Worm (Caenorhabditis elegans) whole organism, mixed stage, embryonic: ENCODE measurements around the gene pmp-3.

ENCODE experiments used
- bed-3 ChIP-seq: fragments of 200-800 bp; sonication (Bioruptor generic); optimal IDR thresholded peaks from 3 replicates; lab custom pipeline; 2018; ENCODE audit warnings: mild to moderate bottlenecking, missing genetic modification characterization, moderate library complexity, missing compliant biosample characterization
- blmp-1 ChIP-seq: fragments of 150-350 bp; optimal IDR thresholded peaks from 2 replicates; lab custom pipeline; 2014; ENCODE audit warnings: missing biosample characterization, missing genetic modification characterization
- ceh-39 ChIP-seq: fragments of 150-350 bp; optimal IDR thresholded peaks from 2 replicates; lab custom pipeline; 2014; ENCODE audit warnings: missing biosample characterization, missing genetic modification characterization
- ceh-83 ChIP-seq: fragments of 200-800 bp; sonication (Bioruptor generic); optimal IDR thresholded peaks from 2 replicates; lab custom pipeline; 2018; ENCODE audit warnings: mild to moderate bottlenecking, missing genetic modification characterization, missing compliant biosample characterization
- cnd-1 ChIP-seq: fragments of 200-800 bp; sonication (Bioruptor generic); optimal IDR thresholded peaks from 2 replicates; lab custom pipeline; 2018; ENCODE audit warnings: mild to moderate bottlenecking, missing genetic modification characterization, missing compliant biosample characterization
- drap-1 ChIP-seq: fragments of 200-800 bp; sonication (Bioruptor generic); optimal IDR thresholded peaks from 3 replicates; lab custom pipeline; 2018; ENCODE audit warnings: mild to moderate bottlenecking, missing genetic modification characterization, missing compliant biosample characterization
- elt-3 ChIP-seq: fragments of 150-350 bp; optimal IDR thresholded peaks from 2 replicates; lab custom pipeline; 2014; ENCODE audit warnings: missing biosample characterization, missing genetic modification characterization
- flh-1 ChIP-seq: fragments of 200-800 bp; sonication (Bioruptor generic); optimal IDR thresholded peaks from 2 replicates; lab custom pipeline; 2018; ENCODE audit warnings: mild to moderate bottlenecking, missing genetic modification characterization, moderate library complexity, missing compliant biosample characterization
- ham-2 ChIP-seq: fragments of 200-800 bp; sonication (Bioruptor generic); optimal IDR thresholded peaks from 2 replicates; lab custom pipeline; 2018; ENCODE audit warnings: mild to moderate bottlenecking, missing genetic modification characterization, missing compliant biosample characterization
- hlh-1 ChIP-seq: fragments of 150-350 bp; optimal IDR thresholded peaks from 2 replicates; lab custom pipeline; 2014; ENCODE audit warnings: missing biosample characterization, missing genetic modification reagents, missing genetic modification characterization
- lsy-2 ChIP-seq: fragments of 150-350 bp; optimal IDR thresholded peaks from 2 replicates; lab custom pipeline; 2014; ENCODE audit warnings: missing biosample characterization, missing genetic modification characterization
- mab-5 ChIP-seq: fragments of 150-350 bp; optimal IDR thresholded peaks from 2 replicates; lab custom pipeline; 2014; ENCODE audit warnings: missing biosample characterization, missing genetic modification characterization
- mep-1 ChIP-seq: fragments of 150-350 bp; optimal IDR thresholded peaks from 2 replicates; lab custom pipeline; 2017; ENCODE audit warnings: missing biosample characterization, missing genetic modification reagents, missing genetic modification characterization, inconsistent platforms
- mls-2 ChIP-seq: sonication (generic microtip); optimal IDR thresholded peaks from 2 replicates; lab custom pipeline; 2016; ENCODE audit warnings: mild to moderate bottlenecking, missing genetic modification characterization, moderate library complexity, missing compliant biosample characterization
- nhr-12 ChIP-seq: fragments of 150-350 bp; optimal IDR thresholded peaks from 2 replicates; lab custom pipeline; 2014; ENCODE audit warnings: missing biosample characterization, missing genetic modification characterization
- nhr-237 ChIP-seq: fragments of 150-350 bp; optimal IDR thresholded peaks from 2 replicates; lab custom pipeline; 2014; ENCODE audit warnings: missing biosample characterization, missing genetic modification characterization
- nhr-28 ChIP-seq: fragments of 150-350 bp; optimal IDR thresholded peaks from 2 replicates; lab custom pipeline; 2014; ENCODE audit warnings: missing biosample characterization, missing genetic modification characterization
- nhr-76 ChIP-seq: sonication (generic microtip); optimal IDR thresholded peaks from 2 replicates; lab custom pipeline; 2017; ENCODE audit warnings: missing biosample characterization, missing genetic modification characterization
- sem-2 ChIP-seq: fragments of 200-800 bp; sonication (Bioruptor generic); optimal IDR thresholded peaks from 2 replicates; lab custom pipeline; 2018; ENCODE audit warnings: mild to moderate bottlenecking, missing genetic modification characterization, missing compliant biosample characterization
- snpc-4 ChIP-seq: fragments of 150-350 bp; optimal IDR thresholded peaks from 2 replicates; lab custom pipeline; 2014; ENCODE audit warnings: missing biosample characterization, missing genetic modification characterization
- sptf-1 ChIP-seq: sonication (generic microtip); optimal IDR thresholded peaks from 2 replicates; lab custom pipeline; 2017; ENCODE audit warnings: mild to moderate bottlenecking, missing genetic modification characterization, moderate library complexity, missing compliant biosample characterization
- unc-120 ChIP-seq: sonication (generic microtip); optimal IDR thresholded peaks from 2 replicates; lab custom pipeline; 2017; ENCODE audit warnings: missing genetic modification characterization, missing compliant biosample characterization; ENCODE audit not compliant: poor library complexity, severe bottlenecking
- unc-39 ChIP-seq: fragments of 150-350 bp; optimal IDR thresholded peaks from 2 replicates; lab custom pipeline; 2014; ENCODE audit warnings: missing biosample characterization, missing genetic modification characterization
- unc-62 ChIP-seq: fragments of 150-350 bp; optimal IDR thresholded peaks from 2 replicates; lab custom pipeline; 2014; ENCODE audit warnings: missing biosample characterization, missing genetic modification reagents, missing genetic modification characterization
- zip-8 ChIP-seq: fragments of 150-350 bp; optimal IDR thresholded peaks from 2 replicates; lab custom pipeline; 2014; ENCODE audit warnings: missing biosample characterization, missing genetic modification characterization
- ztf-11 ChIP-seq: fragments of 150-350 bp; optimal IDR thresholded peaks from 2 replicates; lab custom pipeline; 2014; ENCODE audit warnings: missing biosample characterization, missing genetic modification characterization

The pmp-3 gene

ce11 chrV:14620835-14621234, 25.7 kb upstream of the pmp-3 start, which contains the start of gene hot-1:
Gene hot-1 (plus strand): TSS chrV:14621135.
- TF ChIP-seq ceh-83 (GFP tag; lab: Kevin White, UChicago) (no peak), flh-1 (GFP tag; lab: Kevin White, UChicago) (no peak), bed-3 (GFP tag; lab: Kevin White, UChicago) (no peak)

DNA sequence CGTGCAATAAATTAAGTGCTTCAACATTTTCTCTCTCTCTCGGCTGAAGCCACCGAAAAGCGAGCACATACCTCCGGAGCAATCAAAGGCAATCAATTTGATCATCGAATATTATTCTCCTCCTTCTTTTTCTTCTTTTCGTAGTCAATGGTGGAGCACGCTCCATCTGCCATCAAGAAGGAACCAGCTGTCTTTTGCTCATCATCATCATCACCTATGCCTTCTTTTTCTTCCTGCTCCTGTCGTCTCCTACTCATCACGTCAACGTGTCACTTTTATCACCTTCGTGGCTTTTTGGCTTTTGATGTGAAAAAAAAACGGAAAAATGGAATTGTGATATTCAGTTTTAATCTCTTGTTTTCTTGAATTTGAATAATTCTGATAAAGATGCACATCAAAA, 20.9 kb upstream of the pmp-3 start:
- TF ChIP-seq unc-120 (tag; lab: Kevin White, UChicago) (peak; percentile 54), unc-62 (GFP tag; lab: Kevin White, UChicago) (peak; percentile 95), hlh-1 (tag; lab: Kevin White, UChicago) (peak; percentile 80), mep-1 (tag; lab: Kevin White, UChicago) (no peak)

DNA sequence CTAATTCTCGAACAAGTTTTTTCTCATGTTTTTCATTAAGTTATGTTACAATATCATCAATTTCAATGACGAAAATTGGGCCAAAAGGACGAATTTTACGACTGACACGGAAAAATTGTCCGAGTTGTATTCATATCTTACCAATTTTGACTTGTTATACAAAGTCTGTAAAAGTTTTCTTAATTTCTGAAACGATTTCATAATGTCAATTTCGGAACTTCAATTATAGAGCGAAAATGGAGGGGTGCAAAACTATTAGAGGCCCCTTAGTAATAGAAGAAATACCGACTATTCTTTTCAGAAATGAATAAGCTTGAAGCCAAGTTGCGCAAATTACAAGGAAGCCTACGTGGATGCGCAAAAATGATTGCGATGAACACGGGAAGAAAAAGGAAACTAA, 15.0 kb upstream of the pmp-3 start, which contains the start of gene F43D2.3:
Gene F43D2.3 (plus strand): TSS at position 301 of the 400 bp plus-strand sequence.
- TF ChIP-seq cnd-1 (tag; lab: Kevin White, UChicago) (no peak), blmp-1 (no peak), elt-3 (tag; lab: Kevin White, UChicago) (no peak), snpc-4 (no peak), nhr-28 (tag; lab: Kevin White, UChicago) (no peak), mab-5 (no peak), unc-39 (tag; lab: Kevin White, UChicago) (no peak), nhr-76 (tag; lab: Kevin White, UChicago) (no peak), zip-8 (tag; lab: Kevin White, UChicago) (no peak), flh-1 (GFP tag; lab: Kevin White, UChicago) (no peak), unc-120 (tag; lab: Kevin White, UChicago) (no peak), ztf-11 (no peak)
- TF ChIP-seq, all 35 proteins: peak for 0

- no peak for TF ChIP-seq sptf-1
- no peak for TF ChIP-seq nhr-12 (tag; lab: Kevin White, UChicago)
- no peak for TF ChIP-seq nhr-28 (tag; lab: Kevin White, UChicago)
- TF ChIP-seq zip-8 (tag; lab: Kevin White, UChicago), result no peak
- TF ChIP-seq ham-2 (GFP tag; lab: Kevin White, UChicago), result no peak
- no peak for TF ChIP-seq cnd-1 (tag; lab: Kevin White, UChicago)
- no peak for TF ChIP-seq nhr-237
- TF ChIP-seq mep-1 (tag; lab: Kevin White, UChicago), result no peak
- no peak for TF ChIP-seq ceh-83 (GFP tag; lab: Kevin White, UChicago)
These were observed 13.2 kb upstream of the pmp-3 start for ce11 chrV:14633319-14633718.

DNA sequence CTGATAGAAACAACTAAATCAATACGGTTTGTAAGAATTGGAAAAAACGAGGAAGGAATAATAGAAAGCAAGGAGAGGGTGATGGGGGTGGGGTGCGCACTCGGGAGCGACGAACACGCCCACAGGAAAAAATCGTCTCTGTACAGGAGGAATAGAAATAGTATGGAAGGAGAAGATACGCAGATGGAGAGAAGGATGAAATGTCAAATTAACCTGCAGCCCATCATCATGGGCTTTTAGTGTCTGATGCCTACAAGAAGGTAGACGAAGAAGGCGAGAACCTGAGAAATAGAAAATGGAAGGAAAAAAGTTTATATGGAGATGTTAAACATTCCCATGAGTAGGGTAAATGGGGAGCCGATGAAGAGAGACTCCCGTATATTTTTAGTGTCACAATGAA, 11.4 kb upstream of the pmp-3 start, which contains the start of gene F43D2.6:
Gene F43D2.6 (minus strand): TSS at position 62 of the 400 bp plus-strand sequence.
- TF ChIP-seq zip-8 (tag; lab: Kevin White, UChicago) (no peak), sem-2 (GFP tag; lab: Kevin White, UChicago) (no peak), lsy-2 (no peak), mab-5 (no peak), nhr-28 (tag; lab: Kevin White, UChicago) (no peak)

DNA sequence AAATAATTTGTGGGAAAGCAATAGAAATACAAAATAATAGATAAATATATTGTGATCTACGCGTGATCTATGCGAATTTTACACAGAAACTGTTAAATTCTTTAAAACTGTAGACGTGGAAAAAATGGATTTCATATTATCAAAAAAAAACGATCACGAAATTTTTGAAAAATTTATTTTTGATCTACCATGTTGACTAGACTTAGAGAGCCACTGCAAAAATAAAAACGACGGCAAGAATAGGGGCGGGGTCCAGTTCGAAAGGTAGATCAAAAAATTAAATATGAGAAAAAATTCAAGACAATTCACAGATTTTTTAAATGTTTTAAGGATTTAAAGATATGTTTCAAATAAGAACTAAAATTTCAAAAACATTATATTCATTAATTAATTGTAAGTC, 8.5 kb upstream of the pmp-3 start:
- no peak for TF ChIP-seq mls-2 (tag; lab: Kevin White, UChicago)

ce11 chrV:14640071-14640470, 6.5 kb upstream of the pmp-3 start, which contains the start of gene F43D2.7:
Gene F43D2.7 (minus strand): TSS chrV:14640171.
- TF ChIP-seq ceh-39 (tag; lab: Kevin White, UChicago) (no peak), drap-1 (GFP tag; lab: Kevin White, UChicago) (no peak), mep-1 (tag; lab: Kevin White, UChicago) (no peak), zip-8 (tag; lab: Kevin White, UChicago) (no peak), nhr-76 (tag; lab: Kevin White, UChicago) (no peak), nhr-28 (tag; lab: Kevin White, UChicago) (no peak), nhr-237 (no peak), unc-39 (tag; lab: Kevin White, UChicago) (no peak)
